Worm (Caenorhabditis elegans) whole organism, mixed stage, embryonic: ENCODE measurements around the gene F21H7.2.

Experiments
- ces-1 ChIP-seq: fragments of 150-350 bp; optimal IDR thresholded peaks from 2 replicates; lab custom pipeline; 2014; ENCODE audit warnings: missing biosample characterization, missing genetic modification reagents, missing genetic modification characterization
- elt-1 ChIP-seq: sonication (generic microtip); optimal IDR thresholded peaks from 2 replicates; lab custom pipeline; 2017; ENCODE audit warnings: missing genetic modification characterization, mild to moderate bottlenecking, missing compliant biosample characterization, antibody characterized with exemption, moderate library complexity, borderline replicate concordance; ENCODE audit not compliant: insufficient read depth
- mab-5 ChIP-seq: fragments of 150-350 bp; optimal IDR thresholded peaks from 2 replicates; lab custom pipeline; 2014; ENCODE audit warnings: missing biosample characterization, missing genetic modification characterization

DNA sequence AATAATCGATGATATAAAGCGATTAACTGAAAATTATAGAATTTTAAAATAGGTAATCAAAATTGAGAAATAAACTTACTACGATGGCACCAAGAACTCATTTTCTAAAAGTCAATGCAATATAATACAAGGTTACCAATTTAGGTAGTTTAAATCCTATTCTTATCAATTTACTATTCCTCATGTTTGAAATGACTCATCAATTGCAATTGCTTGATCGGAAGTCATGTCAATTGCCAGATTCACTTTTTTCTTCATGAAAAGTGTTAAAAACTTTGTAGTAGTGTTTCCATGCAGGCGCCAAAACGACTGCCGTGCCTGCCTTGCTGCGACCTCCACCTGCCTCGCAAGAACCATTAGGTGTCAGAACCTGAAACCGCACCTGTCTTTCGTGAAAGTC is 3.2 kb downstream of the F21H7.2 start, which contains the start of gene F11A5.13:
- TF ChIP-seq mab-5 (tag; lab: Kevin White, UChicago) (no peak), ces-1 (GFP tag; lab: Kevin White, UChicago) (no peak), elt-1 (no peak)
